Worm (Caenorhabditis elegans) whole organism, late embryonic: ENCODE data around the gene pqn-31.

ENCODE experiments used
- ceh-45 ChIP-seq: fragments of 200-800 bp; sonication (Bioruptor generic); IDR thresholded peaks from 2 replicates; pipeline ENCODE4 v1.3.6; 2022; ENCODE audit warnings: missing genetic modification reagents, missing genetic modification characterization, missing compliant biosample characterization
- elt-4 ChIP-seq: sonication (generic microtip); optimal IDR thresholded peaks from 2 replicates; lab custom pipeline; 2016; ENCODE audit warnings: missing genetic modification characterization, missing compliant biosample characterization
- fkh-10 ChIP-seq: fragments of 150-350 bp; optimal IDR thresholded peaks from 2 replicates; lab custom pipeline; 2014; ENCODE audit warnings: missing biosample characterization, missing genetic modification reagents, missing genetic modification characterization
- nfya-1 ChIP-seq: sonication (generic microtip); optimal IDR thresholded peaks from 2 replicates; lab custom pipeline; 2017; ENCODE audit warnings: missing genetic modification characterization, mild to moderate bottlenecking, missing compliant biosample characterization, antibody characterized with exemption, moderate library complexity
- nhr-11 ChIP-seq: fragments of 150-350 bp; optimal IDR thresholded peaks from 2 replicates; lab custom pipeline; 2014; ENCODE audit warnings: missing biosample characterization, missing genetic modification characterization
- pqm-1 ChIP-seq: sonication (generic microtip); optimal IDR thresholded peaks from 2 replicates; lab custom pipeline; 2016; ENCODE audit warnings: missing genetic modification characterization, missing compliant biosample characterization

ce11 chrV:9156679-9157078 lies 47.3 kb downstream of the pqn-31 start, which contains the start of gene B0222.15:
- TF ChIP-seq pqm-1 (tag; lab: Kevin White, UChicago), result no peak
- no peak for TF ChIP-seq nhr-11 (tag; lab: Kevin White, UChicago)
- TF ChIP-seq elt-4 (tag; lab: Kevin White, UChicago), result no peak
- TF ChIP-seq fkh-10, result no peak
- no peak for TF ChIP-seq ceh-45 (GFP tag; lab: Robert Waterston, UW)
- no peak for TF ChIP-seq nfya-1 (tag; lab: Kevin White, UChicago)
